Worm (Caenorhabditis elegans): ENCODE measurements around the gene F58E6.4.

F58E6.4 gene

DNA sequence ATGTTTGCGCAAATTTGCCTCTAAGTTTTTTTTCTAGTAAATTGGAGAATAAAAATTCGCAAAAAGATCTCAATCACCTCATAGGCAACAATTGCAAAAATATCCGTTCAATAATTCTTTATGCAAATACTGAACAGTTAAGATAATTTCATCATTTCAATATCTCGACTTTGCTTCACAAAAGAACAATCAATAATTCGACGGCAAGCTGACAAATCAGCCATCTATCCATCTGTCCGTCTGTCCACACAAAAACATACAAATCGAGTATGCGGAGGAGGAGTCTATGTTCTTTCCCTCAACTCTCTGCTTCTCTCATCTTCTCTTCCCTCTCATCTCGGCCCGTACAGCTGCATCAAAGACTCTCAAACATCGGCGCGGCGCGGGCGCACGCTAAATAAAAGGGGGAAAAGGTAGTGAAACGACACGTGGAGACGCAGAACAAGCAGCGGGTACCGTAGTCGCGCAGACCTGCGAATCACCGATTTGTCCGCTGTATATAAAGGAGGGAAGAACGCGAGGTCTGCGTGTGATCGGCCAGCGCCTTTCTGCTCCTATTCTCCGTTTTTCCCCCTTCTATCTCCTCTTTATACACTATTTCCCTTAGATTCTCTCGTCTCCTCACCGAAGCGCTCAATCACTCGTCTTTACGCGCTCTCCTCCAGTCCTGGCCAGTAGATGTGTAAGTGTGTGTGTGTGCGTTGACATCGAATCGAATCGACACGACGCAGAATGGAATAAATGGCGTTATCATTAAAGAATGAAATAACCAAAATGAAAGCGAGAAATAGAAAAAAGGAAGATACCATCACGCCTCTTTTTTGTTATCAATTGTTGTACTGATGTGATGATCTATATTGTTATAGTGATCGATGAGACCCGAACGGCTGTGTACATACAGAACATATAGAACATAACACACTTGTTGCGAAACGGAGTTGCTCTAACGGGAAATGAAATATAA is 19.2 kb downstream of the F58E6.4 start (continued):
- TF ChIP-seq sptf-1 (tag; optimal IDR thresholded peaks at IDR 0.05), result no peak
- peak; percentile 95 to 99 for TF ChIP-seq lsy-2 (tag; optimal IDR thresholded peaks at IDR 0.05)
- peak; percentile 87 for TF ChIP-seq pax-3 (tag; optimal IDR thresholded peaks at IDR 0.05)
- TF ChIP-seq unc-62 (GFP tag; optimal IDR thresholded peaks at IDR 0.05), result no peak
- peak; percentile 86 for TF ChIP-seq egl-13 (tag; optimal IDR thresholded peaks at IDR 0.05)
- peak; percentile 92 for TF ChIP-seq nhr-76 (tag; optimal IDR thresholded peaks at IDR 0.05)
- TF ChIP-seq nhr-12 (tag; optimal IDR thresholded peaks at IDR 0.05), result peak; percentile 11
- TF ChIP-seq ceh-90 (tag; optimal IDR thresholded peaks at IDR 0.05), result no peak
- TF ChIP-seq ama-1 (optimal IDR thresholded peaks at IDR 0.05), result peak; percentile 100
- peak; percentile 41 for TF ChIP-seq nhr-11 (tag; optimal IDR thresholded peaks at IDR 0.05)
- TF ChIP-seq grh-1 (GFP tag; IDR thresholded peaks at IDR 0.05), result no peak; the same call in none of the 2 replicates
- peak; percentile 76 for TF ChIP-seq mep-1 (tag; optimal IDR thresholded peaks at IDR 0.05)
- TF ChIP-seq unc-86 (tag; optimal IDR thresholded peaks at IDR 0.05), result peak; percentile 96
- peak; percentile 80 for TF ChIP-seq skn-1 (tag; optimal IDR thresholded peaks at IDR 0.05)
- peak; percentile 87 for TF ChIP-seq irx-1 (tag; optimal IDR thresholded peaks at IDR 0.05)
- TF ChIP-seq dsc-1 (tag; optimal IDR thresholded peaks at IDR 0.05), result peak; percentile 91
- TF ChIP-seq ces-1 (GFP tag; optimal IDR thresholded peaks at IDR 0.05), result peak; percentile 23
- peak; percentile 70 for TF ChIP-seq rnt-1 (tag; optimal IDR thresholded peaks at IDR 0.05)
- peak; percentile 96 for TF ChIP-seq nhr-85 (tag)
- peak; percentile 96 for TF ChIP-seq fkh-10 (GFP tag; optimal IDR thresholded peaks at IDR 0.05)
- TF ChIP-seq zag-1 (tag; optimal IDR thresholded peaks at IDR 0.05), result peak; percentile 25
- TF ChIP-seq nhr-84 (tag; optimal IDR thresholded peaks at IDR 0.05), result no peak
- TF ChIP-seq jun-1 (tag; optimal IDR thresholded peaks at IDR 0.05), result peak; percentile 96
- peak; percentile 88 for TF ChIP-seq ztf-4 (tag; optimal IDR thresholded peaks at IDR 0.05)
- TF ChIP-seq unc-98 (GFP tag; IDR thresholded peaks at IDR 0.05), result no peak; the same call in 1 of the 2 replicates
- peak; percentile 100 for TF ChIP-seq lin-14 (GFP tag; optimal IDR thresholded peaks at IDR 0.05)
- TF ChIP-seq swsn-7 (tag; optimal IDR thresholded peaks at IDR 0.05), result peak; percentile 98
- TF ChIP-seq unc-130 (tag; optimal IDR thresholded peaks at IDR 0.05), result peak; percentile 91
- TF ChIP-seq dpl-1 (GFP tag; optimal IDR thresholded peaks at IDR 0.05), result peak; percentile 65 to 77 (median 68)
- peak; percentile 91 for TF ChIP-seq aly-2 (tag; optimal IDR thresholded peaks at IDR 0.05)
- peak; percentile 98 for TF ChIP-seq nhr-20 (tag; optimal IDR thresholded peaks at IDR 0.05)
- TF ChIP-seq snpc-4 (tag; optimal IDR thresholded peaks at IDR 0.05), result peak; percentile 80
- TF ChIP-seq mab-9 (GFP tag; IDR thresholded peaks at IDR 0.05), result peak; percentile 83
- TF ChIP-seq unc-30 (tag; optimal IDR thresholded peaks at IDR 0.05), result no peak
- peak in 3 of 6 experiments; percentile 50 to 81 (median 72) for TF ChIP-seq elt-3 (tag; optimal IDR thresholded peaks at IDR 0.05)
- no peak for TF ChIP-seq tlp-1 (tag; optimal IDR thresholded peaks at IDR 0.05)
- TF ChIP-seq ceh-63 (GFP tag; optimal IDR thresholded peaks at IDR 0.05), result no peak
- TF ChIP-seq xbp-1 (tag; optimal IDR thresholded peaks at IDR 0.05), result peak; percentile 98
- TF ChIP-seq fkh-8 (tag; optimal IDR thresholded peaks at IDR 0.05), result peak; percentile 99
- TF ChIP-seq nhr-90 (tag; optimal IDR thresholded peaks at IDR 0.05; ENCODE audit: poor library complexity), result peak; percentile 89
- TF ChIP-seq fkh-4 (tag; optimal IDR thresholded peaks at IDR 0.05; ENCODE audit: borderline replicate concordance), result peak; percentile 40
- TF ChIP-seq alr-1 (tag; optimal IDR thresholded peaks at IDR 0.05; ENCODE audit: borderline replicate concordance), result no peak
- peak; percentile 82 for TF ChIP-seq mef-2 (tag; optimal IDR thresholded peaks at IDR 0.05)
- peak; percentile 86 to 87 for TF ChIP-seq lin-35 (GFP tag; optimal IDR thresholded peaks at IDR 0.05)
- TF ChIP-seq nhr-237 (tag; optimal IDR thresholded peaks at IDR 0.05), result peak; percentile 59
- TF ChIP-seq lir-3 (tag; optimal IDR thresholded peaks at IDR 0.05; ENCODE audit: poor library complexity), result peak; percentile 60
- peak; percentile 83 for TF ChIP-seq hpl-2 (GFP tag; optimal IDR thresholded peaks at IDR 0.05)
- TF ChIP-seq C04F5.9 (tag; optimal IDR thresholded peaks at IDR 0.05), result peak; percentile 60
- TF ChIP-seq F16B12.6 (tag; optimal IDR thresholded peaks at IDR 0.05), result peak; percentile 10
- no peak for TF ChIP-seq pag-3 (tag; optimal IDR thresholded peaks at IDR 0.05; ENCODE audit: borderline replicate concordance, insufficient read depth)

Measured in whole organism, L1 larva.